Fruit fly (Drosophila melanogaster) whole organism, embryonic: ENCODE results near the gene TRAM.

ENCODE experiments used
- Ada2b ChIP-seq: fragments of 200-800 bp; sonication (Bioruptor generic); IDR thresholded peaks from 2 replicates; pipeline ENCODE4 v1.3.6; 2022; ENCODE audit warnings: missing biosample characterization, missing genetic modification characterization
- C15 ChIP-seq: fragments of 200-800 bp; sonication (Bioruptor generic); IDR thresholded peaks from 3 replicates; pipeline ENCODE4 v1.3.6; 2022; ENCODE audit warnings: missing biosample characterization, missing genetic modification characterization
- CG11456 ChIP-seq: fragments of 200-800 bp; sonication (Bioruptor generic); IDR thresholded peaks from 3 replicates; pipeline ENCODE4 v1.3.6; 2022; ENCODE audit warnings: missing biosample characterization, missing genetic modification characterization
- CG11504 ChIP-seq: fragments of 200-800 bp; sonication (Bioruptor generic); optimal IDR thresholded peaks from 3 replicates; lab custom pipeline; 2019; ENCODE audit warnings: missing biosample characterization, mild to moderate bottlenecking, missing genetic modification characterization, moderate library complexity
- CG12299 ChIP-seq: fragments of 200-800 bp; sonication (Bioruptor generic); optimal IDR thresholded peaks from 2 replicates; lab custom pipeline; 2018; ENCODE audit warnings: missing biosample characterization, mild to moderate bottlenecking, missing genetic modification characterization
- CG13296 ChIP-seq: fragments of 200-800 bp; sonication (Bioruptor generic); optimal IDR thresholded peaks from 3 replicates; lab custom pipeline; 2018; ENCODE audit warnings: missing biosample characterization, mild to moderate bottlenecking, missing genetic modification characterization
- CG17328 ChIP-seq: fragments of 200-800 bp; sonication (Bioruptor generic); IDR thresholded peaks from 2 replicates; pipeline ENCODE4 v1.3.6; 2022; ENCODE audit warnings: missing biosample characterization, missing genetic modification characterization
- CG17612 ChIP-seq: fragments of 200-800 bp; sonication (Bioruptor generic); IDR thresholded peaks from 2 replicates; pipeline ENCODE4 v1.3.6; 2022; ENCODE audit warnings: missing biosample characterization, missing genetic modification characterization
- CG18599 ChIP-seq: fragments of 200-800 bp; sonication (Bioruptor generic); optimal IDR thresholded peaks from 3 replicates; lab custom pipeline; 2017; ENCODE audit warnings: missing biosample characterization, missing genetic modification characterization, mild to moderate bottlenecking, moderate library complexity, missing genetic modification reagents
- CG18619 ChIP-seq: fragments of 200-800 bp; sonication (Bioruptor generic); optimal IDR thresholded peaks from 3 replicates; lab custom pipeline; 2017; ENCODE audit warnings: missing biosample characterization, mild to moderate bottlenecking, missing genetic modification characterization
- CG2120 ChIP-seq: fragments of 200-800 bp; sonication (Bioruptor generic); optimal IDR thresholded peaks from 3 replicates; lab custom pipeline; 2016; ENCODE audit warnings: missing biosample characterization, missing genetic modification characterization
- CG3065 ChIP-seq: fragments of 200-800 bp; sonication (Bioruptor generic); optimal IDR thresholded peaks from 2 replicates; lab custom pipeline; 2016; ENCODE audit warnings: missing biosample characterization, missing genetic modification characterization
- CG7556 ChIP-seq: fragments of 200-800 bp; sonication (Bioruptor generic); optimal IDR thresholded peaks from 2 replicates; lab custom pipeline; 2017; ENCODE audit warnings: missing biosample characterization, mild to moderate bottlenecking, missing genetic modification characterization
- CG8388 ChIP-seq: fragments of 200-800 bp; sonication (Bioruptor generic); optimal IDR thresholded peaks from 2 replicates; lab custom pipeline; 2019; ENCODE audit warnings: missing biosample characterization, mild to moderate bottlenecking, missing genetic modification characterization, moderate library complexity
- D19A ChIP-seq: fragments of 200-800 bp; optimal IDR thresholded peaks from 3 replicates; lab custom pipeline; 2019; ENCODE audit warnings: missing biosample characterization, mild to moderate bottlenecking, missing genetic modification characterization, moderate library complexity
- Dek ChIP-seq: fragments of 200-800 bp; sonication (Bioruptor generic); optimal IDR thresholded peaks from 3 replicates; lab custom pipeline; 2019; ENCODE audit warnings: missing biosample characterization, mild to moderate bottlenecking, missing genetic modification characterization, moderate library complexity
- Fer2 ChIP-seq: fragments of 200-800 bp; sonication (Bioruptor generic); optimal IDR thresholded peaks from 2 replicates; lab custom pipeline; 2018; ENCODE audit warnings: missing biosample characterization, mild to moderate bottlenecking, missing genetic modification characterization, moderate library complexity
- HLH4C ChIP-seq: fragments of 200-800 bp; sonication (Bioruptor generic); IDR thresholded peaks from 3 replicates; pipeline ENCODE4 v1.3.6; 2022; ENCODE audit warnings: missing biosample characterization, missing genetic modification characterization; ENCODE audit not compliant: partially characterized antibody
- Hand ChIP-seq: fragments of 200-800 bp; sonication (Bioruptor generic); optimal IDR thresholded peaks from 2 replicates; lab custom pipeline; 2017; ENCODE audit warnings: mild to moderate bottlenecking, missing biosample characterization, missing genetic modification reagents, missing genetic modification characterization
- Hey ChIP-seq: fragments of 200-800 bp; sonication (Bioruptor generic); optimal IDR thresholded peaks from 3 replicates; lab custom pipeline; 2018; ENCODE audit warnings: missing biosample characterization, mild to moderate bottlenecking, missing genetic modification characterization
- Kr ChIP-seq: fragments of 200-800 bp; sonication (Bioruptor generic); optimal IDR thresholded peaks from 2 replicates; lab custom pipeline; 2017; ENCODE audit warnings: missing biosample characterization, mild to moderate bottlenecking, missing genetic modification characterization
- Med ChIP-seq: fragments of 200-800 bp; sonication (Bioruptor generic); peaks from one replicate; lab custom pipeline; 2016; ENCODE audit warnings: missing biosample characterization, missing genetic modification characterization, mild to moderate bottlenecking, inconsistent platforms, moderate library complexity
- Optix ChIP-seq: fragments of 200-800 bp; sonication (Bioruptor generic); IDR thresholded peaks from 3 replicates; pipeline ENCODE4 v1.3.6; 2022; ENCODE audit warnings: missing biosample characterization, missing genetic modification characterization
- Sox102F ChIP-seq: fragments of 200-800 bp; sonication (Bioruptor generic); optimal IDR thresholded peaks from 2 replicates; lab custom pipeline; 2018; ENCODE audit warnings: missing biosample characterization, mild to moderate bottlenecking, missing genetic modification characterization, moderate library complexity
- Spps ChIP-seq: fragments of 200-800 bp; sonication (Bioruptor generic); optimal IDR thresholded peaks from 2 replicates; lab custom pipeline; 2018; ENCODE audit warnings: missing biosample characterization, mild to moderate bottlenecking, missing genetic modification characterization
- Stat92E ChIP-seq, 3 experiments: fragments of >200 bp in 2 of 3; fragments of 200-800 bp in 1 of 3; sonication (Bioruptor generic) in 1 of 3; optimal IDR thresholded peaks; 2 replicates each; lab custom pipeline; 2017 to 2019; ENCODE audit warnings: missing biosample characterization in 3 of 3, missing genetic modification characterization in 3 of 3, mild to moderate bottlenecking in 1 of 3, moderate library complexity in 1 of 3
- Vsx1 ChIP-seq: fragments of 200-800 bp; sonication (Bioruptor generic); optimal IDR thresholded peaks from 2 replicates; lab custom pipeline; 2017; ENCODE audit warnings: missing biosample characterization, mild to moderate bottlenecking, missing genetic modification characterization, missing genetic modification reagents
- ara ChIP-seq: fragments of 200-800 bp; sonication (Bioruptor generic); IDR thresholded peaks from 2 replicates; pipeline ENCODE4 v1.3.6; 2022; ENCODE audit warnings: missing biosample characterization, missing genetic modification characterization
- chm ChIP-seq: fragments of 200-800 bp; sonication (Bioruptor generic); IDR thresholded peaks from 2 replicates; pipeline ENCODE4 v1.3.6; 2022; ENCODE audit warnings: missing biosample characterization, missing genetic modification characterization
- chn ChIP-seq: fragments of 200-800 bp; sonication (Bioruptor generic); optimal IDR thresholded peaks from 2 replicates; lab custom pipeline; 2016; ENCODE audit warnings: missing biosample characterization, missing genetic modification characterization
- ci ChIP-seq: fragments of 200-800 bp; sonication (Bioruptor generic); IDR thresholded peaks from 3 replicates; pipeline ENCODE4 v1.3.6; 2022; ENCODE audit warnings: missing biosample characterization, missing genetic modification characterization
- crol ChIP-seq: fragments of 200-800 bp; sonication (Bioruptor generic); IDR thresholded peaks from 2 replicates; pipeline ENCODE4 v1.3.6; 2022; ENCODE audit warnings: missing biosample characterization, missing genetic modification characterization
- dati ChIP-seq: fragments of 200-800 bp; sonication (Bioruptor generic); IDR thresholded peaks from 2 replicates; pipeline ENCODE4 v1.3.6; 2022; ENCODE audit warnings: missing biosample characterization, missing genetic modification characterization
- dimm ChIP-seq: fragments of 200-800 bp; sonication (Bioruptor generic); IDR thresholded peaks from 2 replicates; pipeline ENCODE4 v1.3.6; 2022; ENCODE audit warnings: missing biosample characterization, missing genetic modification characterization
- dysf ChIP-seq: fragments of 200-800 bp; sonication (Bioruptor generic); IDR thresholded peaks from 3 replicates; pipeline ENCODE4 v1.3.6; 2022; ENCODE audit warnings: missing biosample characterization, missing genetic modification characterization
- eve ChIP-seq, 2 experiments: fragments of >200 bp; optimal IDR thresholded peaks; 2 replicates each; lab custom pipeline; 2017; ENCODE audit warnings: missing biosample characterization in 2 of 2, missing genetic modification characterization in 2 of 2
- fd3F ChIP-seq: fragments of 200-800 bp; sonication (Bioruptor generic); optimal IDR thresholded peaks from 2 replicates; lab custom pipeline; 2018; ENCODE audit warnings: missing biosample characterization, mild to moderate bottlenecking, missing genetic modification characterization, moderate library complexity
- hkb ChIP-seq, 2 experiments: fragments of 200-800 bp in 1 of 2; fragments of >200 bp in 1 of 2; sonication (Bioruptor generic) in 1 of 2; IDR thresholded peaks in 1 of 2; optimal IDR thresholded peaks in 1 of 2; 2 replicates each; pipeline versions ENCODE4 v1.3.6 to Lab custom; 2017 to 2022; ENCODE audit warnings: missing biosample characterization in 1 of 2, missing genetic modification characterization in 1 of 2
- kay ChIP-seq: fragments of 200-800 bp; sonication (Bioruptor generic); optimal IDR thresholded peaks from 2 replicates; lab custom pipeline; 2016; ENCODE audit warnings: missing biosample characterization, missing genetic modification characterization
- lab ChIP-seq: fragments of 200-800 bp; sonication (Bioruptor generic); optimal IDR thresholded peaks from 3 replicates; lab custom pipeline; 2017; ENCODE audit warnings: missing biosample characterization, missing genetic modification characterization, mild to moderate bottlenecking, moderate library complexity, missing genetic modification reagents
- lmd ChIP-seq: fragments of 200-800 bp; sonication (Bioruptor generic); IDR thresholded peaks from 2 replicates; pipeline ENCODE4 v1.3.6; 2022; ENCODE audit warnings: missing biosample characterization, missing genetic modification characterization
- rib ChIP-seq: fragments of 200-800 bp; sonication (Bioruptor generic); IDR thresholded peaks from 2 replicates; pipeline ENCODE4 v1.3.6; 2022; ENCODE audit warnings: missing biosample characterization, missing genetic modification characterization
- row ChIP-seq: fragments of 200-800 bp; sonication (Bioruptor generic); IDR thresholded peaks from 3 replicates; pipeline ENCODE4 v1.3.6; 2022; ENCODE audit warnings: missing biosample characterization, missing genetic modification characterization
- sens ChIP-seq: fragments of 200-800 bp; sonication (Bioruptor generic); peaks from one replicate; lab custom pipeline; 2016; ENCODE audit warnings: missing biosample characterization, missing genetic modification characterization
- shn ChIP-seq: fragments of 200-800 bp; sonication (Bioruptor generic); optimal IDR thresholded peaks from 3 replicates; lab custom pipeline; 2016; ENCODE audit warnings: missing biosample characterization, missing genetic modification characterization
- slbo ChIP-seq: fragments of 200-800 bp; sonication (Bioruptor generic); IDR thresholded peaks from 2 replicates; pipeline ENCODE4 v1.3.6; 2022; ENCODE audit warnings: missing biosample characterization, missing genetic modification characterization
- stwl ChIP-seq: fragments of 200-800 bp; sonication (Bioruptor generic); optimal IDR thresholded peaks from 3 replicates; lab custom pipeline; 2018; ENCODE audit warnings: missing biosample characterization, mild to moderate bottlenecking, missing genetic modification characterization, moderate library complexity
- ttk ChIP-seq: fragments of 200-800 bp; sonication (Bioruptor generic); IDR thresholded peaks from 2 replicates; pipeline ENCODE4 v2.1.2; 2022; ENCODE audit warnings: missing biosample characterization, missing genetic modification characterization
- usp ChIP-seq: fragments of >200 bp; optimal IDR thresholded peaks from 2 replicates; lab custom pipeline; 2017; ENCODE audit warnings: missing biosample characterization, missing genetic modification characterization
- vnd ChIP-seq: fragments of 200-800 bp; sonication (Bioruptor generic); IDR thresholded peaks from 3 replicates; pipeline ENCODE4 v1.3.6; 2022; ENCODE audit warnings: missing biosample characterization, missing genetic modification characterization; ENCODE audit not compliant: partially characterized antibody
- wek ChIP-seq: fragments of 200-800 bp; sonication (Bioruptor generic); optimal IDR thresholded peaks from 3 replicates; lab custom pipeline; 2018; ENCODE audit warnings: missing biosample characterization, mild to moderate bottlenecking, missing genetic modification characterization, moderate library complexity

The TRAM gene

DNA sequence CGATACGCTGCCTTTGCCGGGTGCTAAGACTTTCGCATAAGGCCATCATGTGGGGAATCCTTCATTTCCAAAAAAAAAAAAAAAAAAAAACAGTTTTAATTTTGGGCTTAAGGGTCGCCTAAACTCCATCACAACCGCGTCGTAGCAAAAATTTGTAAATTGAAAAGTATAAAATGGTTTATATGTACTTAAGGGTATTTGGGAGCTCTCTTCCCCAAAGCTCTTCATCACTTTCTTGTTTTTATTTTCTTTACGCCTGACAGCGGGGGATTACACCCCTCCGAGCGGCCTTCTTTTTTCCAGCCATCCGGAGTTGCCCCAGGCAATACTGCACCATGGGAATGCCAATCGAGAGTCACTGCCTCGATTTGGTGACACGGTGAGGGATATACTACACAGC lies 29.0 kb downstream of the TRAM start:
- TF ChIP-seq eve (GFP tag; optimal IDR thresholded peaks at IDR 0.05; lab: Kevin White, UChicago) (no peak), rib (GFP tag; lab: Robert Waterston, UW) (no peak), chn (GFP tag; lab: Kevin White, UChicago) (no peak), Hey (tag; lab: Kevin White, UChicago) (no peak), Sox102F (GFP tag; lab: Kevin White, UChicago) (peak; percentile 6), hkb (optimal IDR thresholded peaks at IDR 0.05; lab: Kevin White, UChicago) (no peak), hkb (GFP tag; IDR thresholded peaks at IDR 0.05; lab: Robert Waterston, UW) (peak; percentile 36; the same call in 1 of the 2 replicates), row (GFP tag; lab: Robert Waterston, UW) (peak; percentile 50; the same call in 2 of the 3 replicates), HLH4C (no peak), Optix (0 out of 3 replicates have a peak, but pooled peaks have one; percentile 6), Med (peak; percentile 70), CG3065 (GFP tag; lab: Kevin White, UChicago) (no peak), CG8388 (GFP tag; lab: Kevin White, UChicago) (no peak), CG7556 (GFP tag; lab: Kevin White, UChicago) (no peak), Stat92E (GFP tag; optimal IDR thresholded peaks at IDR 0.05; lab: Kevin White, UChicago) (no peak), chm (GFP tag; lab: Robert Waterston, UW) (no peak), shn (no peak), C15 (GFP tag; lab: Robert Waterston, UW) (no peak), dysf (peak; percentile 32; the same call in 1 of the 3 replicates), dati (GFP tag; lab: Robert Waterston, UW) (no peak), usp (GFP tag; lab: Kevin White, UChicago) (no peak), CG13296 (GFP tag; lab: Kevin White, UChicago) (no peak), lab (no peak), ci (GFP tag; lab: Robert Waterston, UW) (0 out of 3 replicates have a peak, but pooled peaks have one; percentile 13), Ada2b (GFP tag; lab: Robert Waterston, UW) (peak; percentile 25; the same call in 1 of the 2 replicates), Kr (no peak), sens (GFP tag; lab: Kevin White, UChicago) (peak; percentile 72), D19A (tag; lab: Kevin White, UChicago) (peak; percentile 43), CG2120 (GFP tag; lab: Kevin White, UChicago) (peak; percentile 19), crol (GFP tag; lab: Robert Waterston, UW) (no peak), slbo (GFP tag; lab: Robert Waterston, UW) (0 out of 2 replicates have a peak, but pooled peaks have one; percentile 7), CG17612 (GFP tag; lab: Robert Waterston, UW) (no peak), vnd (no peak), CG11504 (peak; percentile 34), Dek (no peak), Vsx1 (GFP tag; lab: Kevin White, UChicago) (no peak), CG18599 (GFP tag; lab: Kevin White, UChicago) (peak; percentile 32), wek (GFP tag; lab: Kevin White, UChicago) (no peak), Spps (tag; lab: Kevin White, UChicago) (no peak), ttk (GFP tag; lab: Robert Waterston, UW) (0 out of 2 replicates have a peak, but pooled peaks have one; percentile 38)

DNA sequence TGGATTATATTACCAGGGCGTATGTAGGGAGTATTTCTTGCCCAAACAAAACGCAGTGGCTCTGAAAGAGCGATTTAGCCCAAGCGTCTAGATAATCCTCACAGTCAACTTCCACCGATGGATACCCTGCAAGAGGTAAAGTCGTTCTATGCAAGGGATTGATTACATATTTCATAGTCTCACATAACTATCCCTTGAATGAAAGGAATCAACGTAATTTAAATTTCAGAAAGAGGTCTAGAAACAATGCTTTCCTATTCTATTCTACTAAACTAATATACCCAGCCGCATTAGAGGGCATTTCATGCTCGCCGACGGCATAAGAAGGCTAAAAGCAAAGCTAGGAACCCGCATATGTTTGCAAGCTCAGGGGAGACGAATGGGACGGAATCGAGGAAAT lies 31.8 kb downstream of the TRAM start:
- TF ChIP-seq CG18619 (peak; percentile 4), CG12299 (tag; lab: Kevin White, UChicago) (no peak), dimm (GFP tag; lab: Robert Waterston, UW) (no peak), Hey (tag; lab: Kevin White, UChicago) (no peak), kay (GFP tag; lab: Kevin White, UChicago) (no peak), ara (no peak), ci (GFP tag; lab: Robert Waterston, UW) (0 out of 3 replicates have a peak, but pooled peaks have one; percentile 29), stwl (tag; lab: Kevin White, UChicago) (no peak), CG11456 (GFP tag; lab: Robert Waterston, UW) (0 out of 3 replicates have a peak, but pooled peaks have one; percentile 53), Fer2 (tag; lab: Kevin White, UChicago) (no peak), fd3F (GFP tag; lab: Kevin White, UChicago) (peak; percentile 21), lmd (GFP tag; lab: Robert Waterston, UW) (peak; percentile 46; the same call in 1 of the 2 replicates), D19A (tag; lab: Kevin White, UChicago) (peak; percentile 37), Hand (GFP tag; lab: Kevin White, UChicago) (peak; percentile 22), CG17328 (GFP tag; lab: Robert Waterston, UW) (no peak)
